Worm (Caenorhabditis elegans) whole organism, young adult: ENCODE measurements around the gene pbs-6.

ENCODE experiments used
- B0035.1 ChIP-seq: sonication (generic microtip); optimal IDR thresholded peaks from 2 replicates; lab custom pipeline; 2016; ENCODE audit warnings: missing genetic modification characterization, mild to moderate bottlenecking, missing compliant biosample characterization, missing genotype, missing genetic modification reagents
- F10E7.11 ChIP-seq: sonication (generic microtip); optimal IDR thresholded peaks from 2 replicates; lab custom pipeline; 2017; ENCODE audit warnings: mild to moderate bottlenecking, missing genetic modification characterization, moderate library complexity, missing compliant biosample characterization
- F22D6.2 ChIP-seq: sonication (generic microtip); optimal IDR thresholded peaks from 2 replicates; lab custom pipeline; 2016; ENCODE audit warnings: mild to moderate bottlenecking, missing genetic modification characterization, missing compliant biosample characterization
- F23B12.7 ChIP-seq: sonication (generic microtip); optimal IDR thresholded peaks from 2 replicates; lab custom pipeline; 2017; ENCODE audit warnings: missing genetic modification characterization, mild to moderate bottlenecking, missing compliant biosample characterization, antibody characterized with exemption, moderate library complexity; ENCODE audit not compliant: insufficient read depth
- F37B4.10 ChIP-seq: fragments of 200-800 bp; sonication (Bioruptor generic); IDR thresholded peaks from 2 replicates; pipeline ENCODE4 v1.3.6; 2022; ENCODE audit warnings: missing genetic modification characterization, missing compliant biosample characterization
- F39B2.1 ChIP-seq: fragments of 200-800 bp; sonication (Bioruptor generic); IDR thresholded peaks from 2 replicates; pipeline ENCODE4 v1.3.6; 2022; ENCODE audit warnings: missing genetic modification reagents, missing genetic modification characterization, missing compliant biosample characterization
- T07F8.4 ChIP-seq: sonication (generic microtip); optimal IDR thresholded peaks from 2 replicates; lab custom pipeline; 2016; ENCODE audit warnings: mild to moderate bottlenecking, missing genetic modification characterization, moderate library complexity, missing compliant biosample characterization
- Y53F4B.3 ChIP-seq: fragments of 200-800 bp; sonication (Bioruptor generic); IDR thresholded peaks from 2 replicates; pipeline ENCODE4 v1.3.6; 2022; ENCODE audit warnings: missing genetic modification reagents, missing genetic modification characterization, missing compliant biosample characterization
- Y67H2A.10 ChIP-seq: fragments of 200-800 bp; sonication (Bioruptor generic); conservative IDR thresholded peaks from 2 replicates; pipeline ENCODE4 v1.3.6; 2022; ENCODE audit warnings: missing genetic modification reagents, missing genetic modification characterization, missing compliant biosample characterization
- Y79H2A.3 ChIP-seq: fragments of 200-800 bp; sonication (Bioruptor generic); conservative IDR thresholded peaks from 2 replicates; pipeline ENCODE4 v1.3.6; 2022; ENCODE audit warnings: missing genetic modification reagents, missing genetic modification characterization, missing compliant biosample characterization
- ZK185.1 ChIP-seq: sonication (generic microtip); optimal IDR thresholded peaks from 2 replicates; lab custom pipeline; 2016; ENCODE audit warnings: mild to moderate bottlenecking, missing genetic modification characterization, missing compliant biosample characterization; ENCODE audit not compliant: poor library complexity, severe bottlenecking
- ama-1 ChIP-seq, 3 experiments: fragments of 150-350 bp in 1 of 3; sonication (generic microtip) in 2 of 3; optimal IDR thresholded peaks; 2 replicates each; lab custom pipeline; 2014 to 2018; ENCODE audit warnings: missing biosample characterization in 2 of 3, missing genetic modification characterization in 2 of 3, missing genetic modification reagents in 2 of 3
- bed-2 ChIP-seq: fragments of 200-800 bp; sonication (Bioruptor generic); IDR thresholded peaks from 2 replicates; pipeline ENCODE4 v1.3.6; 2022; ENCODE audit warnings: missing genetic modification reagents, missing genetic modification characterization, missing compliant biosample characterization
- ccch-3 ChIP-seq: fragments of 200-800 bp; sonication (Bioruptor generic); optimal IDR thresholded peaks from 2 replicates; lab custom pipeline; 2018; ENCODE audit warnings: mild to moderate bottlenecking, missing genetic modification characterization, missing compliant biosample characterization
- cebp-1 ChIP-seq, 2 experiments: fragments of 200-800 bp in 1 of 2; sonication (Bioruptor generic) in 1 of 2; sonication (generic microtip) in 1 of 2; IDR thresholded peaks in 1 of 2; optimal IDR thresholded peaks in 1 of 2; 2 replicates each; pipeline versions ENCODE4 v1.3.6 to Lab custom; 2017 to 2022; ENCODE audit warnings: missing compliant biosample characterization in 2 of 2, missing genetic modification characterization in 2 of 2, mild to moderate bottlenecking in 1 of 2, missing genetic modification reagents in 1 of 2, moderate library complexity in 1 of 2
- cebp-2 ChIP-seq: fragments of 200-800 bp; sonication (Bioruptor generic); IDR thresholded peaks from 2 replicates; pipeline ENCODE4 v1.3.6; 2022; ENCODE audit warnings: missing genetic modification characterization, missing compliant biosample characterization
- ceh-27 ChIP-seq: fragments of 200-800 bp; sonication (Bioruptor generic); optimal IDR thresholded peaks from 2 replicates; lab custom pipeline; 2018; ENCODE audit warnings: mild to moderate bottlenecking, missing genetic modification characterization, moderate library complexity, missing compliant biosample characterization
- ceh-40 ChIP-seq: fragments of 200-800 bp; sonication (Bioruptor generic); IDR thresholded peaks from 2 replicates; pipeline ENCODE4 v1.3.6; 2022; ENCODE audit warnings: missing genetic modification characterization, missing compliant biosample characterization
- ceh-79 ChIP-seq: sonication (generic microtip); optimal IDR thresholded peaks from 2 replicates; lab custom pipeline; 2017; ENCODE audit warnings: mild to moderate bottlenecking, missing genetic modification characterization, missing compliant biosample characterization
- dox-1 ChIP-seq: fragments of 200-800 bp; sonication (Bioruptor generic); IDR thresholded peaks from 2 replicates; pipeline ENCODE4 v1.3.6; 2022; ENCODE audit warnings: missing genetic modification reagents, missing genetic modification characterization, missing compliant biosample characterization
- gei-17 ChIP-seq: fragments of 200-800 bp; sonication (Bioruptor generic); optimal IDR thresholded peaks from 2 replicates; lab custom pipeline; 2018; ENCODE audit warnings: mild to moderate bottlenecking, missing genetic modification characterization, missing compliant biosample characterization
- hlh-12 ChIP-seq: sonication (generic microtip); optimal IDR thresholded peaks from 2 replicates; lab custom pipeline; 2016; ENCODE audit warnings: missing genetic modification characterization, missing compliant biosample characterization
- hsf-1 ChIP-seq: fragments of 200-800 bp; sonication (Bioruptor generic); IDR thresholded peaks from 2 replicates; pipeline ENCODE4 v1.3.6; 2022; ENCODE audit warnings: missing genetic modification reagents, missing genetic modification characterization, missing compliant biosample characterization
- let-526 ChIP-seq: fragments of 200-800 bp; sonication (Bioruptor generic); IDR thresholded peaks from 2 replicates; pipeline ENCODE4 v1.3.6; 2022; ENCODE audit warnings: missing genetic modification reagents, missing genetic modification characterization, missing compliant biosample characterization
- lin-35 ChIP-seq, 3 experiments: fragments of 150-350 bp in 2 of 3; sonication (generic microtip) in 1 of 3; optimal IDR thresholded peaks; 2 replicates each; lab custom pipeline; 2014 to 2018; ENCODE audit warnings: missing biosample characterization in 3 of 3, missing genetic modification characterization in 3 of 3, missing genetic modification reagents in 3 of 3
- lin-40 ChIP-seq: sonication (generic microtip); optimal IDR thresholded peaks from 2 replicates; lab custom pipeline; 2016; ENCODE audit warnings: missing genetic modification characterization, mild to moderate bottlenecking, missing compliant biosample characterization, missing genotype, missing genetic modification reagents
- lir-1 ChIP-seq: fragments of 200-800 bp; sonication (Bioruptor generic); conservative IDR thresholded peaks from 2 replicates; pipeline ENCODE4 v1.3.6; 2022; ENCODE audit warnings: missing genetic modification reagents, missing genetic modification characterization, missing compliant biosample characterization
- lsy-27 ChIP-seq: sonication (generic microtip); optimal IDR thresholded peaks from 2 replicates; lab custom pipeline; 2017; ENCODE audit warnings: missing genetic modification characterization, mild to moderate bottlenecking, missing compliant biosample characterization, antibody characterized with exemption, missing genotype, borderline replicate concordance; ENCODE audit not compliant: insufficient read depth
- madf-10 ChIP-seq: sonication (generic microtip); optimal IDR thresholded peaks from 2 replicates; lab custom pipeline; 2016; ENCODE audit warnings: mild to moderate bottlenecking, missing genetic modification characterization, missing compliant biosample characterization
- madf-8 ChIP-seq: fragments of 200-800 bp; sonication (Bioruptor generic); conservative IDR thresholded peaks from 2 replicates; pipeline ENCODE4 v1.3.6; 2022; ENCODE audit warnings: missing genetic modification reagents, missing genetic modification characterization, missing compliant biosample characterization
- mes-4 ChIP-seq: sonication (generic microtip); optimal IDR thresholded peaks from 2 replicates; lab custom pipeline; 2016; ENCODE audit warnings: missing genotype, missing genetic modification characterization, missing compliant biosample characterization
- nhr-80 ChIP-seq: sonication (generic microtip); optimal IDR thresholded peaks from 2 replicates; lab custom pipeline; 2016; ENCODE audit warnings: missing genetic modification characterization, missing compliant biosample characterization
- rcor-1 ChIP-seq: fragments of 200-800 bp; sonication (Bioruptor generic); IDR thresholded peaks from 2 replicates; pipeline ENCODE4 v1.3.6; 2022; ENCODE audit warnings: missing genetic modification reagents, missing genetic modification characterization, missing compliant biosample characterization
- sdz-38 ChIP-seq: sonication (generic microtip); optimal IDR thresholded peaks from 2 replicates; lab custom pipeline; 2016; ENCODE audit warnings: missing genotype, missing genetic modification characterization, missing compliant biosample characterization
- sea-2 ChIP-seq: fragments of 200-800 bp; sonication (Bioruptor generic); IDR thresholded peaks from 2 replicates; pipeline ENCODE4 v1.3.6; 2022; ENCODE audit warnings: missing genetic modification characterization, missing compliant biosample characterization
- snpc-1.3 ChIP-seq: sonication (generic microtip); optimal IDR thresholded peaks from 2 replicates; lab custom pipeline; 2017; ENCODE audit warnings: missing genetic modification characterization, mild to moderate bottlenecking, missing compliant biosample characterization, antibody characterized with exemption, moderate library complexity, missing genotype, missing genetic modification reagents; ENCODE audit not compliant: insufficient read depth
- somi-1 ChIP-seq: fragments of 200-800 bp; sonication (Bioruptor generic); optimal IDR thresholded peaks from 2 replicates; lab custom pipeline; 2018; ENCODE audit warnings: mild to moderate bottlenecking, missing genetic modification characterization, missing compliant biosample characterization
- unc-62 ChIP-seq: fragments of 150-350 bp; optimal IDR thresholded peaks from 2 replicates; lab custom pipeline; 2014; ENCODE audit warnings: missing biosample characterization, missing genetic modification reagents, missing genetic modification characterization
- zfh-2 ChIP-seq: fragments of 200-800 bp; sonication (Bioruptor generic); conservative IDR thresholded peaks from 2 replicates; pipeline ENCODE4 v1.3.6; 2022; ENCODE audit warnings: missing genetic modification reagents, missing genetic modification characterization, missing compliant biosample characterization
- ztf-25 ChIP-seq: fragments of 200-800 bp; sonication (Bioruptor generic); IDR thresholded peaks from 2 replicates; pipeline ENCODE4 v1.3.6; 2022; ENCODE audit warnings: missing genetic modification reagents, missing genetic modification characterization, missing compliant biosample characterization

Gene pbs-6

DNA sequence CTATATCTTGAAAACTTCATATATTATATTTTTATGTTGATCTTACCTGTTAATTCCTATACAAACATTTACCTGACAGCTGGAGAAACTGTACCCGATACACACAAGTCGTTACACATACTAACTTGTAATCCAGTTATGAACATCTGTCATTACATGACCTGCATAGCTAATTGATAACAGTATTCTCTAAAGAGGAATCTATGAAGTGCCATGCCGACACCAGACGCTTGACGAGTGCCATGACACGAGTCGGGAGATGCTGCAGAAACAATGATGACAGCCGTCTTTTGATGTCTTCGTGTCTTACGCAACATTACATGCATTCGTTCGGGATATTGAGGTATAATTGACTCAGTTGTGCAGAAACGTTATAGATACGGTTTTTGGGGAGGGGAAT, 23.8 kb downstream of the pbs-6 start:
- TF ChIP-seq ceh-79 (tag; lab: Kevin White, UChicago) (no peak), nhr-80 (tag; lab: Kevin White, UChicago) (no peak), madf-10 (tag; lab: Kevin White, UChicago) (no peak), mes-4 (tag; lab: Kevin White, UChicago) (no peak), sdz-38 (no peak), F23B12.7 (tag; lab: Kevin White, UChicago) (no peak), madf-8 (GFP tag; lab: Robert Waterston, UW) (no peak), ccch-3 (GFP tag; lab: Kevin White, UChicago) (no peak), unc-62 (GFP tag; lab: Kevin White, UChicago) (no peak), sea-2 (GFP tag; lab: Robert Waterston, UW) (no peak), gei-17 (GFP tag; lab: Kevin White, UChicago) (no peak)

ce11 chrIII:8217919-8218318, 26.0 kb downstream of the pbs-6 start, which contains the start of gene C30A5.16:
Gene C30A5.16, plus strand, starts transcription at chrIII:8218219.
- TF ChIP-seq B0035.1 (tag; lab: Kevin White, UChicago) (no peak), ceh-27 (no peak), snpc-1.3 (no peak), cebp-1 (GFP tag; IDR thresholded peaks at IDR 0.05; lab: Robert Waterston, UW) (no peak), cebp-1 (tag; optimal IDR thresholded peaks at IDR 0.05; lab: Kevin White, UChicago) (no peak), ZK185.1 (tag; lab: Kevin White, UChicago) (no peak), Y67H2A.10 (GFP tag; lab: Robert Waterston, UW) (no peak), Y53F4B.3 (GFP tag; lab: Robert Waterston, UW) (no peak), lsy-27 (tag; lab: Kevin White, UChicago) (no peak), lin-35 (GFP tag; optimal IDR thresholded peaks at IDR 0.05; lab: Kevin White, UChicago) (no peak), F10E7.11 (tag; lab: Kevin White, UChicago) (no peak), madf-8 (GFP tag; lab: Robert Waterston, UW) (no peak), cebp-2 (GFP tag; lab: Robert Waterston, UW) (no peak), Y79H2A.3 (GFP tag; lab: Robert Waterston, UW) (no peak)

ce11 chrIII:8216224-8216623, 27.7 kb downstream of the pbs-6 start, which contains the start of gene unc-86:
Gene unc-86, minus strand, starts transcription at chrIII:8216336.
- TF ChIP-seq hsf-1 (GFP tag; lab: Robert Waterston, UW), result no peak
- TF ChIP-seq hlh-12 (tag; lab: Kevin White, UChicago), result no peak
- no peak for TF ChIP-seq bed-2
- TF ChIP-seq cebp-1 (GFP tag; IDR thresholded peaks at IDR 0.05; lab: Robert Waterston, UW), result no peak
- TF ChIP-seq cebp-1 (tag; optimal IDR thresholded peaks at IDR 0.05; lab: Kevin White, UChicago), result no peak
- TF ChIP-seq F22D6.2 (tag; lab: Kevin White, UChicago), result no peak
- no peak for TF ChIP-seq zfh-2 (GFP tag; lab: Robert Waterston, UW)
- no peak for TF ChIP-seq ztf-25 (GFP tag; lab: Robert Waterston, UW)
- no peak for TF ChIP-seq unc-62 (GFP tag; lab: Kevin White, UChicago)

DNA sequence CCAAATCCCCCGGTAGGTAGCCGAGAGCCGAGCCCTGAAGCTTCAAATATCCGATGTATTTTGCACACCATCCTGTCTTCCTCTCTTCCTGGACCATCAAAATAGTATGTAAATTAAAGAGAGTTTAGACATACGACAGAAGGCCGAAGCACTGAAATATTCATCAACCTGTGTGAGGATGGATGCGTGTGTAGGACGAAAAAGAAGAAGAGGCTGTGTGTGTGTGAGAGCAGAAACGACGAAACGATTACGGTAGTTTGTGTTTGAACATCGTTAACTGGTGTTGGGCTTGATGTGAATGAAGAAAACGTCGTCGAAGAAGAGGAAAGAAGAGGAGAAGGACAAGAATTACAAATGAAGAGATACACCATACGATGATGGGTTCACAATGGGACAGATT, 32.3 kb downstream of the pbs-6 start:
- TF ChIP-seq hsf-1 (GFP tag; lab: Robert Waterston, UW) (no peak), dox-1 (GFP tag; lab: Robert Waterston, UW) (no peak), sea-2 (GFP tag; lab: Robert Waterston, UW) (no peak), ceh-79 (tag; lab: Kevin White, UChicago) (no peak), let-526 (GFP tag; lab: Robert Waterston, UW) (no peak), lin-40 (tag; lab: Kevin White, UChicago) (no peak), ceh-40 (no peak), ama-1 (optimal IDR thresholded peaks at IDR 0.05; lab: Kevin White, UChicago) (no peak), ama-1 (GFP tag; optimal IDR thresholded peaks at IDR 0.05; lab: Kevin White, UChicago) (no peak), F37B4.10 (GFP tag; lab: Robert Waterston, UW) (no peak), rcor-1 (GFP tag; lab: Robert Waterston, UW) (no peak), T07F8.4 (tag; lab: Kevin White, UChicago) (no peak), somi-1 (GFP tag; lab: Kevin White, UChicago) (no peak), F39B2.1 (GFP tag; lab: Robert Waterston, UW) (no peak), lir-1 (GFP tag; lab: Robert Waterston, UW) (no peak)
